Fruit fly (Drosophila melanogaster): ENCODE data around the gene knk.

knk gene

dm6 chr3R:10075323-10075788 lies 50.1 kb downstream of the knk start, which contains the start of gene Alp13:
Alp13 (minus strand) TSS chr3R:10075373.
- no peak for TF ChIP-seq fd96Ca (GFP tag; IDR thresholded peaks at IDR 0.05)
- TF ChIP-seq CG17806 (tag; optimal IDR thresholded peaks at IDR 0.05), result no peak
- TF ChIP-seq rn (GFP tag; IDR thresholded peaks at IDR 0.05), result no peak
- TF ChIP-seq CG15710 (tag; optimal IDR thresholded peaks at IDR 0.05), result no peak
- TF ChIP-seq CG34367 (tag; optimal IDR thresholded peaks at IDR 0.05), result no peak

Data from whole organism, pupa.